Worm (Caenorhabditis elegans) whole organism, late embryonic: ENCODE data around the gene set-19.

ENCODE experiments used
- ceh-19 ChIP-seq: fragments of 200-800 bp; sonication (Bioruptor generic); optimal IDR thresholded peaks from 2 replicates; lab custom pipeline; 2018; ENCODE audit warnings: mild to moderate bottlenecking, missing genetic modification characterization, missing compliant biosample characterization
- hlh-30 ChIP-seq: sonication (generic microtip); optimal IDR thresholded peaks from 2 replicates; lab custom pipeline; 2017; ENCODE audit warnings: antibody characterized with exemption, missing genetic modification characterization, missing compliant biosample characterization; ENCODE audit not compliant: insufficient read depth
- pag-3 ChIP-seq: sonication (generic microtip); optimal IDR thresholded peaks from 2 replicates; lab custom pipeline; 2016; ENCODE audit warnings: missing compliant biosample characterization, missing genetic modification characterization, borderline replicate concordance
- sox-2 ChIP-seq: fragments of 200-800 bp; sonication (Bioruptor generic); IDR thresholded peaks from 2 replicates; pipeline ENCODE4 v1.3.6; 2022; ENCODE audit warnings: missing genetic modification reagents, missing genetic modification characterization, missing compliant biosample characterization
- unc-42 ChIP-seq: sonication (generic microtip); optimal IDR thresholded peaks from 2 replicates; lab custom pipeline; 2016; ENCODE audit warnings: missing genotype, missing genetic modification characterization, missing compliant biosample characterization

DNA sequence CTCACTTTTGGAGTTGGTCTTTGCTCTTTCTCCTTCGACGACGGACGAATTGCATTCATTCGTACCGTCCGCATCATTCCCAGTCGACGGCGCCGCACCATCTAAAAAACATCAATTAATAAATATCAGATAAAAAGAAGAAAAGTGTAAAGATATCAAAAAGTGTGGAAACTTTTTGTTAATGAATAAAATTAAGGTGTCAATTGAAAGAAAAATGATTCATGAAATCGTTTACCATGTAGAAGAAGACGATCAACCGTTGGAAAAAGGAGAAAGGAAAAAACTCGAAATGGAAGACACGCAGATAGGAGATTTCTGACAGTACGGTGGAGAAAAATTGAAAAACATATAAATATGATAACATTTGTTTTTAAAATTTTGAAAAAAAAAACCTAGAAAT, at the start of gene set-19:
- TF ChIP-seq pag-3 (tag; lab: Kevin White, UChicago) (no peak), unc-42 (tag; lab: Kevin White, UChicago) (no peak), hlh-30 (tag; lab: Kevin White, UChicago) (no peak), ceh-19 (GFP tag; lab: Kevin White, UChicago) (no peak), sox-2 (GFP tag; lab: Robert Waterston, UW) (no peak)
